Fruit fly (Drosophila melanogaster): ENCODE data around the gene HIP.
A peak's percentile ranks its signal among the peaks of the same experiment; 100 is the strongest.

HIP gene

dm6 chrX:3777236-3777635, 21.7 kb upstream of the HIP start (continued):
- peak; percentile 26 for TF ChIP-seq CG6792 (GFP tag; optimal IDR thresholded peaks at IDR 0.05)
- TF ChIP-seq OdsH (GFP tag; optimal IDR thresholded peaks at IDR 0.05): peak; percentile 22
- no peak for TF ChIP-seq Eip93F (GFP tag; optimal IDR thresholded peaks at IDR 0.05)
- peak; percentile 82 for TF ChIP-seq vri (GFP tag; optimal IDR thresholded peaks at IDR 0.05)
- TF ChIP-seq CG11762 (GFP tag; optimal IDR thresholded peaks at IDR 0.05; ENCODE audit: insufficient read depth): no peak
- peak; percentile 64 for TF ChIP-seq CG6276 (GFP tag; optimal IDR thresholded peaks at IDR 0.05)
- peak; percentile 22 for TF ChIP-seq CG3032 (tag; optimal IDR thresholded peaks at IDR 0.05)
- TF ChIP-seq eg (GFP tag; IDR thresholded peaks at IDR 0.05): peak; percentile 86
- TF ChIP-seq CG10631 (GFP tag; optimal IDR thresholded peaks at IDR 0.05): peak; percentile 10
- peak; percentile 79 for TF ChIP-seq CG1621 (tag; optimal IDR thresholded peaks at IDR 0.05)
- peak; percentile 35 for TF ChIP-seq CG3919 (GFP tag; optimal IDR thresholded peaks at IDR 0.05)
- TF ChIP-seq CG34406 (GFP tag; optimal IDR thresholded peaks at IDR 0.05): no peak
- TF ChIP-seq CG31627 (GFP tag; optimal IDR thresholded peaks at IDR 0.05): no peak
- TF ChIP-seq topi (GFP tag; optimal IDR thresholded peaks at IDR 0.05): peak; percentile 32
- no peak for TF ChIP-seq CG8319 (GFP tag; optimal IDR thresholded peaks at IDR 0.05)
- peak; percentile 60 for TF ChIP-seq Blimp-1 (GFP tag; optimal IDR thresholded peaks at IDR 0.05)
- TF ChIP-seq Hr4 (GFP tag; optimal IDR thresholded peaks at IDR 0.05): no peak
- TF ChIP-seq Eip78C (GFP tag): peak; percentile 64
- TF ChIP-seq achi (GFP tag; optimal IDR thresholded peaks at IDR 0.05): peak; percentile 24
- no peak for TF ChIP-seq CG4318 (GFP tag; optimal IDR thresholded peaks at IDR 0.05)
- TF ChIP-seq salr (GFP tag; optimal IDR thresholded peaks at IDR 0.05): peak; percentile 25 to 53
- TF ChIP-seq Ets21C (GFP tag; optimal IDR thresholded peaks at IDR 0.05): no peak
- TF ChIP-seq dsx (GFP tag; optimal IDR thresholded peaks at IDR 0.05; ENCODE audit: poor library complexity, severe bottlenecking): peak; percentile 73
- no peak for TF ChIP-seq cyc (GFP tag; optimal IDR thresholded peaks at IDR 0.05)

dm6 chrX:3778135-3778951, 20.6 kb upstream of the HIP start:
- peak; percentile 11 for TF ChIP-seq fkh (GFP tag; optimal IDR thresholded peaks at IDR 0.05)
- TF ChIP-seq OdsH (GFP tag; optimal IDR thresholded peaks at IDR 0.05): no peak
- no peak for TF ChIP-seq achi (GFP tag; optimal IDR thresholded peaks at IDR 0.05)
- TF ChIP-seq net (GFP tag; optimal IDR thresholded peaks at IDR 0.05): peak; percentile 63
- TF ChIP-seq dac (GFP tag; optimal IDR thresholded peaks at IDR 0.05): peak; percentile 40
- TF ChIP-seq pdm3 (GFP tag; optimal IDR thresholded peaks at IDR 0.05): no peak
- no peak for TF ChIP-seq topi (GFP tag; optimal IDR thresholded peaks at IDR 0.05)
- no peak for TF ChIP-seq Hr38 (GFP tag; optimal IDR thresholded peaks at IDR 0.05)
- no peak for TF ChIP-seq CG32006 (GFP tag; optimal IDR thresholded peaks at IDR 0.05)
- TF ChIP-seq CG15336 (GFP tag; IDR thresholded peaks at IDR 0.05): peak; percentile 71
- TF ChIP-seq Hr39 (GFP tag; optimal IDR thresholded peaks at IDR 0.05): no peak
- TF ChIP-seq CG11902 (GFP tag; optimal IDR thresholded peaks at IDR 0.05): no peak
- TF ChIP-seq Sox102F (GFP tag; optimal IDR thresholded peaks at IDR 0.05): no peak
- TF ChIP-seq eg (GFP tag; IDR thresholded peaks at IDR 0.05): peak; percentile 75; the same call in 2 of the 3 replicates
- TF ChIP-seq vri (GFP tag; optimal IDR thresholded peaks at IDR 0.05): peak; percentile 83
- peak; percentile 66 for TF ChIP-seq Ets96B (tag; optimal IDR thresholded peaks at IDR 0.05)
- TF ChIP-seq lz (GFP tag; optimal IDR thresholded peaks at IDR 0.05): no peak
- no peak; the same call in 1 of the 2 replicates for TF ChIP-seq CG11294 (GFP tag; IDR thresholded peaks at IDR 0.05)
- TF ChIP-seq CG34406 (GFP tag; optimal IDR thresholded peaks at IDR 0.05): peak; percentile 1
- peak; percentile 69 for TF ChIP-seq CG10669 (GFP tag; optimal IDR thresholded peaks at IDR 0.05)
- peak; percentile 59 for TF ChIP-seq Eip78C (GFP tag)
- TF ChIP-seq Eip93F (GFP tag; optimal IDR thresholded peaks at IDR 0.05): peak; percentile 93
- TF ChIP-seq CG7368 (GFP tag; optimal IDR thresholded peaks at IDR 0.05): no peak
- TF ChIP-seq Met (GFP tag; optimal IDR thresholded peaks at IDR 0.05): peak; percentile 6
- peak; percentile 4 for TF ChIP-seq CG8632 (GFP tag; optimal IDR thresholded peaks at IDR 0.05)
- TF ChIP-seq CG11762 (GFP tag; optimal IDR thresholded peaks at IDR 0.05; ENCODE audit: insufficient read depth): peak; percentile 38
- peak; percentile 39 for TF ChIP-seq fd59A (GFP tag; optimal IDR thresholded peaks at IDR 0.05)
- TF ChIP-seq CG6163 (GFP tag; IDR thresholded peaks at IDR 0.05): peak; percentile 85
- peak; percentile 96 for TF ChIP-seq Blimp-1 (GFP tag; optimal IDR thresholded peaks at IDR 0.05)
- peak; percentile 10 for TF ChIP-seq CG3919 (GFP tag; optimal IDR thresholded peaks at IDR 0.05)
- peak; percentile 82 for TF ChIP-seq spab (GFP tag; optimal IDR thresholded peaks at IDR 0.05)
- TF ChIP-seq CG3032 (tag; optimal IDR thresholded peaks at IDR 0.05): peak; percentile 72
- TF ChIP-seq Hr4 (GFP tag; optimal IDR thresholded peaks at IDR 0.05): no peak
- no peak for TF ChIP-seq Gug (GFP tag; IDR thresholded peaks at IDR 0.05)
- peak in 1 of 2 experiments; percentile 71 for TF ChIP-seq salr (GFP tag; optimal IDR thresholded peaks at IDR 0.05)
- no peak for TF ChIP-seq CG8319 (GFP tag; optimal IDR thresholded peaks at IDR 0.05)
- peak; percentile 55 for TF ChIP-seq Eip75B (GFP tag; optimal IDR thresholded peaks at IDR 0.05)
- peak; percentile 77 for TF ChIP-seq dsx (GFP tag; optimal IDR thresholded peaks at IDR 0.05; ENCODE audit: poor library complexity, severe bottlenecking)
- TF ChIP-seq cyc (GFP tag; optimal IDR thresholded peaks at IDR 0.05): no peak
